Fruit fly (Drosophila melanogaster): ENCODE data around the gene CG4213.

The CG4213 gene

dm6 chr2L:437498-437897, 35.5 kb upstream of the CG4213 start:
- TF ChIP-seq CG11617 (GFP tag; optimal IDR thresholded peaks at IDR 0.05) (no peak), Hr96 (GFP tag; optimal IDR thresholded peaks at IDR 0.05) (no peak), CG1620 (GFP tag; optimal IDR thresholded peaks at IDR 0.05) (no peak), CG12768 (GFP tag; optimal IDR thresholded peaks at IDR 0.05) (no peak), Crg-1 (GFP tag; optimal IDR thresholded peaks at IDR 0.05) (no peak), CG7045 (GFP tag; optimal IDR thresholded peaks at IDR 0.05) (no peak), CG33017 (tag; optimal IDR thresholded peaks at IDR 0.05) (no peak), cic (GFP tag; optimal IDR thresholded peaks at IDR 0.05) (no peak), CG5204 (GFP tag; optimal IDR thresholded peaks at IDR 0.05) (no peak), CG7101 (tag; optimal IDR thresholded peaks at IDR 0.05) (no peak), toe (GFP tag; optimal IDR thresholded peaks at IDR 0.05) (no peak), pad (GFP tag; optimal IDR thresholded peaks at IDR 0.05) (no peak), CG14711 (tag; optimal IDR thresholded peaks at IDR 0.05) (no peak), Clk (GFP tag; optimal IDR thresholded peaks at IDR 0.05) (no peak), bab1 (GFP tag; optimal IDR thresholded peaks at IDR 0.05) (no peak), cnc (optimal IDR thresholded peaks at IDR 0.05) (no peak), tj (GFP tag; optimal IDR thresholded peaks at IDR 0.05) (no peak), Mnt (GFP tag; optimal IDR thresholded peaks at IDR 0.05) (no peak)

DNA sequence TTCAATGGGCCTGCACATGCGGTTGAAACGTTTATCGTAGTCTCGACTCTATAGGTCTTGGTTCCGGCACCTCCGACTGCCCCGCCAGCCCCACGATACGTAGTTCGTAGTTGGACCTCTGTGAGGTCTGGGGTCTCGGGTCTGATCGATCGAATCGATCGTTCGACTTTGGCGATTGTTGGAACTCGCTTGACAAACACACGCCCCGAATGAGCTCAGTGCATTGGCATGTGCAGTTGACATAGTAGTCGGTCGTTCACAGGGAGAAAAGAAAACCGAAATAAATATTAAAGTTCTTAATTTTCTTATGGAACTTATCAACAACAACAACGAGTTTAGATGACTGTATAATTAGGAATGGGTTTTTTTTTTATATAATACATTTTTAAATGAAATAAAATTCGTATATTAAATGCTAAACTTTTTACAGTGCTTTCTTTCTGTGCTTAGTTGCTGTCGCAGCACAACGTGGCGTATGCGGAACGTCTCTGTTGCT, 33.4 kb upstream of the CG4213 start:
- TF ChIP-seq CG7101 (tag; optimal IDR thresholded peaks at IDR 0.05) (peak; percentile 94), CG33017 (tag; optimal IDR thresholded peaks at IDR 0.05) (peak; percentile 94), CG7045 (GFP tag; optimal IDR thresholded peaks at IDR 0.05) (peak; percentile 87), kay (GFP tag; ENCODE audit: borderline replicate concordance) (peak; percentile 89), CG1620 (GFP tag; optimal IDR thresholded peaks at IDR 0.05) (peak; percentile 77), cnc (optimal IDR thresholded peaks at IDR 0.05) (no peak), CG14711 (tag; optimal IDR thresholded peaks at IDR 0.05) (peak; percentile 92), CG5204 (GFP tag; optimal IDR thresholded peaks at IDR 0.05) (peak; percentile 76), cic (GFP tag; optimal IDR thresholded peaks at IDR 0.05) (peak; percentile 86), Hr96 (GFP tag; optimal IDR thresholded peaks at IDR 0.05) (peak; percentile 64), toe (GFP tag; optimal IDR thresholded peaks at IDR 0.05) (peak; percentile 49), CG12768 (GFP tag; optimal IDR thresholded peaks at IDR 0.05) (peak; percentile 97), tj (GFP tag; optimal IDR thresholded peaks at IDR 0.05) (peak; percentile 99), bab1 (GFP tag; optimal IDR thresholded peaks at IDR 0.05) (peak; percentile 93), CG11617 (GFP tag; optimal IDR thresholded peaks at IDR 0.05) (peak; percentile 91), Crg-1 (GFP tag; optimal IDR thresholded peaks at IDR 0.05) (peak; percentile 74), pad (GFP tag; optimal IDR thresholded peaks at IDR 0.05) (peak; percentile 78), Clk (GFP tag; optimal IDR thresholded peaks at IDR 0.05) (peak; percentile 41), Mnt (GFP tag; optimal IDR thresholded peaks at IDR 0.05) (peak; percentile 74), ovo (GFP tag; optimal IDR thresholded peaks at IDR 0.05) (peak; percentile 59)

dm6 chr2L:434439-434838, 32.4 kb upstream of the CG4213 start:
- peak; percentile 41 for TF ChIP-seq kay (GFP tag; ENCODE audit: borderline replicate concordance)
- peak; percentile 43 for TF ChIP-seq cic (GFP tag; optimal IDR thresholded peaks at IDR 0.05)
- TF ChIP-seq CG11617 (GFP tag; optimal IDR thresholded peaks at IDR 0.05), result no peak

dm6 chr2L:432119-432518, 30.1 kb upstream of the CG4213 start:
- TF ChIP-seq tj (GFP tag; optimal IDR thresholded peaks at IDR 0.05), result peak; percentile 92
- TF ChIP-seq CG5204 (GFP tag; optimal IDR thresholded peaks at IDR 0.05), result no peak
- TF ChIP-seq cic (GFP tag; optimal IDR thresholded peaks at IDR 0.05), result no peak
- TF ChIP-seq Crg-1 (GFP tag; optimal IDR thresholded peaks at IDR 0.05), result no peak
- TF ChIP-seq bab1 (GFP tag; optimal IDR thresholded peaks at IDR 0.05), result peak; percentile 1

DNA sequence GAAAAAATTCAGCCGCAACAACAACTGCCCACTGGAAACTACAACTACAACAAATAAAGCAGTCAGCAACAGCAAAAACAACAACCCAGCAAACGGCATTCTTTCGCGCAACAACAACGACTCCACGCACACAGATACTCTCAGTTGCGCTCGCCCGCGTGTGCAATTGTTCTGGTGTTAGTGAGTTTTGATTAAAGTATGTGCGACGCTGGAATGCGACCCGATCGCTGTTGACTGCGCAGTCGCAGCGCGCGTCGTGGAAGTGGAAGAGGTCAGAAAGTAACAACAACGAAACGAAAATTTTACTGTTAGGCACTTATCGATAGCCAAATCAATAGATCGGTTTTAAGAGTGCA, 29.6 kb upstream of the CG4213 start:
- no peak for TF ChIP-seq kay (GFP tag; ENCODE audit: borderline replicate concordance)
- no peak for TF ChIP-seq Clk (GFP tag; optimal IDR thresholded peaks at IDR 0.05)

DNA sequence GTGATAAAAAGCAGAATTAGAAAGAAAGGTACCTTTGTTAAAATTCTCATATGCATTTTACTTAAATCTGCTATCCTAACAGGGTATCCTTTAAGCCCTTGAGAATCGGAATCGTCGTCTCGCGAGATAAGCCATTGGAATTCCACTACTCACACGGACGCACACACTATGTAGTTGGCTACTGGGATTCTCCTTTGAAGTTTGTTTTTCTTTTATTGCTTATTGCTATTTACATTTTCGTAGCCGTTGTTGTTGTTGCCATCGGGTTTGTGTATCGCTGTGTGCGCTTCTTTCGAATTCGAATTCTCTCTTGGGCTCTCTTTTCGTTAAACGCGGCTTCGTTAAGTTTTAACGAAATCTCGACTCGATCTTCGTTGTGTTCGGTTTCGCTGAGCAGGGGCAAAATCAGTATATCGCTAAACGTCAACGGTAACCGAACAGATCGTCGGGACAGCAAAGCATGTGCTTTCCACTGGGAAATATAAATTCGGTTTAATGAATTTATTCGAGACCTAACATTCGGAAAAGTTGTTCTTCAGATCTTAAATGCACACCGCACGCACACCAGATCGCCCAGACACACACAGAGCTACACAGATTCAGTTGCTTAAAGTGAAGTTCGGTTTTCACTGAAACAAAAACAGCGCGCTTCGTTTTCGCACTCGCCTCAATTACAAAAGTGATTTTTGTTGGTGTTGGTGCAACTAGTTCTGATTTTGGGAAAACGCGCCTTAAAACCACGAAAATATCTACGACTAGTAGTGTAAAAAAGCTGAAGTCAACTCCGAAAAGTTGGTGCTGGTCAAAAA, 29.0 kb upstream of the CG4213 start, which contains the start of gene ex:
Gene ex, plus strand, starts transcription at position 408 of the 809 bp plus-strand sequence.
- peak; percentile 76 for TF ChIP-seq CG33017 (tag; optimal IDR thresholded peaks at IDR 0.05)
- no peak for TF ChIP-seq Hr96 (GFP tag; optimal IDR thresholded peaks at IDR 0.05)
- peak; percentile 87 for TF ChIP-seq Mnt (GFP tag; optimal IDR thresholded peaks at IDR 0.05)
- TF ChIP-seq CG7045 (GFP tag; optimal IDR thresholded peaks at IDR 0.05), result peak; percentile 60
- no peak for TF ChIP-seq CG1620 (GFP tag; optimal IDR thresholded peaks at IDR 0.05)
- peak; percentile 72 for TF ChIP-seq CG7101 (tag; optimal IDR thresholded peaks at IDR 0.05)
- peak; percentile 25 for TF ChIP-seq cic (GFP tag; optimal IDR thresholded peaks at IDR 0.05)
- peak; percentile 82 for TF ChIP-seq CG12768 (GFP tag; optimal IDR thresholded peaks at IDR 0.05)
- TF ChIP-seq tj (GFP tag; optimal IDR thresholded peaks at IDR 0.05), result peak; percentile 89
- peak; percentile 48 for TF ChIP-seq CG11617 (GFP tag; optimal IDR thresholded peaks at IDR 0.05)
- TF ChIP-seq kay (GFP tag; ENCODE audit: borderline replicate concordance), result no peak
- no peak for TF ChIP-seq CG5204 (GFP tag; optimal IDR thresholded peaks at IDR 0.05)
- TF ChIP-seq bab1 (GFP tag; optimal IDR thresholded peaks at IDR 0.05), result peak; percentile 58
- no peak for TF ChIP-seq cnc (optimal IDR thresholded peaks at IDR 0.05)
- TF ChIP-seq ovo (GFP tag; optimal IDR thresholded peaks at IDR 0.05), result peak; percentile 48
- TF ChIP-seq Clk (GFP tag; optimal IDR thresholded peaks at IDR 0.05), result peak; percentile 1
- TF ChIP-seq CG14711 (tag; optimal IDR thresholded peaks at IDR 0.05), result peak; percentile 27
- peak; percentile 87 for TF ChIP-seq pad (GFP tag; optimal IDR thresholded peaks at IDR 0.05)
- no peak for TF ChIP-seq toe (GFP tag; optimal IDR thresholded peaks at IDR 0.05)
- peak; percentile 30 for TF ChIP-seq Crg-1 (GFP tag; optimal IDR thresholded peaks at IDR 0.05)
